Worm (Caenorhabditis elegans) whole organism, early embryonic: ENCODE results near the gene msp-31.

Source experiments
- B0310.2 ChIP-seq: sonication (generic microtip); optimal IDR thresholded peaks from 2 replicates; lab custom pipeline; 2016; ENCODE audit warnings: mild to moderate bottlenecking, missing genetic modification characterization, missing compliant biosample characterization
- F13C5.2 ChIP-seq: sonication (generic microtip); optimal IDR thresholded peaks from 2 replicates; lab custom pipeline; 2017; ENCODE audit warnings: mild to moderate bottlenecking, missing genetic modification characterization, inconsistent platforms, missing compliant biosample characterization
- aly-1 ChIP-seq: sonication (generic microtip); optimal IDR thresholded peaks from 2 replicates; lab custom pipeline; 2016; ENCODE audit warnings: missing genetic modification characterization, missing compliant biosample characterization
- ama-1 ChIP-seq: fragments of 150-350 bp; optimal IDR thresholded peaks from 2 replicates; lab custom pipeline; 2014
- ceh-13 ChIP-seq: fragments of 200-800 bp; sonication (Bioruptor generic); optimal IDR thresholded peaks from 2 replicates; lab custom pipeline; 2018; ENCODE audit warnings: mild to moderate bottlenecking, missing genetic modification characterization, missing compliant biosample characterization
- ceh-36 ChIP-seq: sonication (generic microtip); optimal IDR thresholded peaks from 2 replicates; lab custom pipeline; 2016; ENCODE audit warnings: missing genetic modification characterization, inconsistent platforms, missing compliant biosample characterization
- ets-7 ChIP-seq: sonication (generic microtip); optimal IDR thresholded peaks from 2 replicates; lab custom pipeline; 2016; ENCODE audit warnings: missing genotype, missing genetic modification characterization, missing compliant biosample characterization
- flt-1 ChIP-seq: fragments of 200-800 bp; sonication (Bioruptor generic); IDR thresholded peaks from 2 replicates; pipeline ENCODE4 v1.3.6; 2022; ENCODE audit warnings: missing genetic modification characterization, missing compliant biosample characterization
- hmbx-1 ChIP-seq: sonication (generic microtip); optimal IDR thresholded peaks from 2 replicates; lab custom pipeline; 2016; ENCODE audit warnings: mild to moderate bottlenecking, missing genetic modification characterization, missing compliant biosample characterization
- hmg-4 ChIP-seq: fragments of 200-800 bp; sonication (Bioruptor generic); optimal IDR thresholded peaks from 2 replicates; lab custom pipeline; 2018; ENCODE audit warnings: mild to moderate bottlenecking, missing genetic modification characterization, missing compliant biosample characterization
- hnd-1 ChIP-seq: sonication (generic microtip); optimal IDR thresholded peaks from 2 replicates; lab custom pipeline; 2016; ENCODE audit warnings: missing genetic modification characterization, missing compliant biosample characterization
- pes-1 ChIP-seq: fragments of 200-800 bp; sonication (Bioruptor generic); IDR thresholded peaks from 2 replicates; pipeline ENCODE4 v1.3.6; 2022; ENCODE audit warnings: missing genetic modification reagents, missing genetic modification characterization, missing compliant biosample characterization
- scrt-1 ChIP-seq: fragments of 200-800 bp; sonication (Bioruptor generic); IDR thresholded peaks from 2 replicates; pipeline ENCODE4 v1.3.6; 2022; ENCODE audit warnings: missing genetic modification characterization, missing compliant biosample characterization
- sea-1 ChIP-seq: fragments of 200-800 bp; sonication (Bioruptor generic); conservative IDR thresholded peaks from 2 replicates; pipeline ENCODE4 v1.3.6; 2022; ENCODE audit warnings: missing genetic modification characterization, missing compliant biosample characterization
- tbx-11 ChIP-seq: fragments of 200-800 bp; sonication (Bioruptor generic); IDR thresholded peaks from 2 replicates; pipeline ENCODE4 v1.3.6; 2022; ENCODE audit warnings: missing genetic modification characterization, missing compliant biosample characterization
- tbx-37 ChIP-seq: fragments of 200-800 bp; sonication (Bioruptor generic); conservative IDR thresholded peaks from 2 replicates; pipeline ENCODE4 v1.3.6; 2022; ENCODE audit warnings: missing genetic modification reagents, missing genetic modification characterization, missing compliant biosample characterization
- tra-4 ChIP-seq: sonication (generic microtip); optimal IDR thresholded peaks from 2 replicates; lab custom pipeline; 2017; ENCODE audit warnings: missing genetic modification characterization, missing compliant biosample characterization

Gene msp-31

ce11 chrII:4949380-4949950 is 33.1 kb upstream of the msp-31 start, which contains the start of the genes try-1 and zyg-12:
Gene try-1 (minus strand): TSS chrII:4949527.
Gene zyg-12 (plus strand): TSS chrII:4949900.
- no peak for TF ChIP-seq aly-1 (tag; lab: Kevin White, UChicago)

ce11 chrII:4948118-4948517 is 31.8 kb upstream of the msp-31 start:
- no peak for TF ChIP-seq B0310.2
- TF ChIP-seq ceh-36 (tag; lab: Kevin White, UChicago): no peak
- TF ChIP-seq scrt-1 (GFP tag; lab: Robert Waterston, UW): no peak
- no peak for TF ChIP-seq sea-1 (GFP tag; lab: Robert Waterston, UW)
- no peak for TF ChIP-seq hmbx-1 (tag; lab: Kevin White, UChicago)
- no peak for TF ChIP-seq F13C5.2 (tag; lab: Kevin White, UChicago)
- TF ChIP-seq hmg-4: no peak
- no peak for TF ChIP-seq ets-7 (tag; lab: Kevin White, UChicago)
- TF ChIP-seq tbx-11 (GFP tag; lab: Robert Waterston, UW): no peak
- no peak for TF ChIP-seq flt-1 (GFP tag; lab: Robert Waterston, UW)

ce11 chrII:4946775-4947174 is 30.4 kb upstream of the msp-31 start:
- TF ChIP-seq sea-1 (GFP tag; lab: Robert Waterston, UW): no peak
- no peak for TF ChIP-seq tra-4 (tag; lab: Kevin White, UChicago)
- TF ChIP-seq B0310.2: no peak
- no peak for TF ChIP-seq pes-1 (GFP tag; lab: Robert Waterston, UW)
- TF ChIP-seq hmbx-1 (tag; lab: Kevin White, UChicago): no peak
- TF ChIP-seq scrt-1 (GFP tag; lab: Robert Waterston, UW): no peak

- no peak for TF ChIP-seq pes-1 (GFP tag; lab: Robert Waterston, UW)
- no peak for TF ChIP-seq flt-1 (GFP tag; lab: Robert Waterston, UW)
- no peak for TF ChIP-seq hmbx-1 (tag; lab: Kevin White, UChicago)
- no peak for TF ChIP-seq ama-1 (lab: Kevin White, UChicago)
- no peak for TF ChIP-seq hnd-1 (tag; lab: Kevin White, UChicago)
- TF ChIP-seq tbx-37 (GFP tag; lab: Robert Waterston, UW): no peak
- TF ChIP-seq ceh-36 (tag; lab: Kevin White, UChicago): no peak
- no peak for TF ChIP-seq scrt-1 (GFP tag; lab: Robert Waterston, UW)
- no peak for TF ChIP-seq ets-7 (tag; lab: Kevin White, UChicago)
- TF ChIP-seq B0310.2: no peak
- TF ChIP-seq ceh-13 (GFP tag; lab: Kevin White, UChicago): no peak
These were observed 29.3 kb upstream of the msp-31 start, which contains the start of the genes gldi-11 and ZK546.2 for ce11 chrII:4945695-4946094. Gene gldi-11 (minus strand): TSS chrII:4945789. Gene ZK546.2 (plus strand): TSS chrII:4946027.

- TF ChIP-seq tbx-37 (GFP tag; lab: Robert Waterston, UW) (no peak), tra-4 (tag; lab: Kevin White, UChicago) (no peak), hmg-4 (no peak), B0310.2 (no peak), ceh-13 (GFP tag; lab: Kevin White, UChicago) (no peak), flt-1 (GFP tag; lab: Robert Waterston, UW) (no peak), sea-1 (GFP tag; lab: Robert Waterston, UW) (no peak), pes-1 (GFP tag; lab: Robert Waterston, UW) (no peak), tbx-11 (GFP tag; lab: Robert Waterston, UW) (no peak), hnd-1 (tag; lab: Kevin White, UChicago) (no peak), ets-7 (tag; lab: Kevin White, UChicago) (no peak), scrt-1 (GFP tag; lab: Robert Waterston, UW) (no peak), aly-1 (tag; lab: Kevin White, UChicago) (no peak), F13C5.2 (tag; lab: Kevin White, UChicago) (no peak), hmbx-1 (tag; lab: Kevin White, UChicago) (no peak), ama-1 (lab: Kevin White, UChicago) (no peak), ceh-36 (tag; lab: Kevin White, UChicago) (no peak)
These were observed 27.5 kb upstream of the msp-31 start, which contains the start of gene mdt-4 for ce11 chrII:4943849-4944248. Gene mdt-4 (minus strand): TSS chrII:4943949.

- TF ChIP-seq hmbx-1 (tag; lab: Kevin White, UChicago): no peak
- TF ChIP-seq hnd-1 (tag; lab: Kevin White, UChicago): no peak
- TF ChIP-seq tbx-37 (GFP tag; lab: Robert Waterston, UW): no peak
- TF ChIP-seq pes-1 (GFP tag; lab: Robert Waterston, UW): no peak
- no peak for TF ChIP-seq ets-7 (tag; lab: Kevin White, UChicago)
These were observed 26.5 kb upstream of the msp-31 start for ce11 chrII:4942829-4943228.

ce11 chrII:4942397-4942796 is 26.0 kb upstream of the msp-31 start:
- peak; percentile 58 for TF ChIP-seq hmbx-1 (tag; lab: Kevin White, UChicago)
- TF ChIP-seq pes-1 (GFP tag; lab: Robert Waterston, UW): peak; percentile 90
- no peak for TF ChIP-seq tra-4 (tag; lab: Kevin White, UChicago)
- TF ChIP-seq tbx-11 (GFP tag; lab: Robert Waterston, UW): peak; percentile 74; the same call in 1 of the 2 replicates
- TF ChIP-seq B0310.2: peak; percentile 83
- TF ChIP-seq aly-1 (tag; lab: Kevin White, UChicago): peak; percentile 87
- peak; percentile 79 for TF ChIP-seq sea-1 (GFP tag; lab: Robert Waterston, UW)
- TF ChIP-seq tbx-37 (GFP tag; lab: Robert Waterston, UW): peak; percentile 71
- peak; percentile 22 for TF ChIP-seq ama-1 (lab: Kevin White, UChicago)
- TF ChIP-seq F13C5.2 (tag; lab: Kevin White, UChicago): peak; percentile 68
- peak; percentile 89 for TF ChIP-seq ceh-36 (tag; lab: Kevin White, UChicago)
- peak; percentile 47 for TF ChIP-seq hnd-1 (tag; lab: Kevin White, UChicago)
- peak; percentile 85 for TF ChIP-seq scrt-1 (GFP tag; lab: Robert Waterston, UW)
- peak; percentile 79 for TF ChIP-seq ceh-13 (GFP tag; lab: Kevin White, UChicago)
- TF ChIP-seq hmg-4: peak; percentile 95
- peak; percentile 79 for TF ChIP-seq flt-1 (GFP tag; lab: Robert Waterston, UW)
- peak; percentile 29 for TF ChIP-seq ets-7 (tag; lab: Kevin White, UChicago)
